Fruit fly (Drosophila melanogaster): Measurements from ENCODE around the gene CG6204.
A peak's percentile ranks its signal among the peaks of the same experiment; 100 is the strongest.

Gene CG6204

dm6 chr3R:24148838-24149237, 44.8 kb upstream of the CG6204 start, which contains the start of gene Slimp (continued):
- TF ChIP-seq Ets65A (GFP tag) = peak; percentile 78
- no peak for TF ChIP-seq CG1602 (GFP tag; optimal IDR thresholded peaks at IDR 0.05)
- no peak for TF ChIP-seq Hr78 (GFP tag; optimal IDR thresholded peaks at IDR 0.05)
- peak; percentile 14 for TF ChIP-seq CG9817 (tag; optimal IDR thresholded peaks at IDR 0.05)
- TF ChIP-seq peb (GFP tag; IDR thresholded peaks at IDR 0.05) = no peak
- no peak for TF ChIP-seq ttk (GFP tag; IDR thresholded peaks at IDR 0.05)
- no peak for TF ChIP-seq CG16815 (GFP tag; optimal IDR thresholded peaks at IDR 0.05)
- TF ChIP-seq Fer2 (tag; optimal IDR thresholded peaks at IDR 0.05) = no peak
- TF ChIP-seq mld (GFP tag; IDR thresholded peaks at IDR 0.05; ENCODE audit: partially characterized antibody) = no peak
- peak; percentile 5 for TF ChIP-seq Xbp1 (GFP tag; optimal IDR thresholded peaks at IDR 0.05)
- TF ChIP-seq CG17359 (tag; optimal IDR thresholded peaks at IDR 0.05) = peak; percentile 2
- TF ChIP-seq CG4360 (GFP tag; IDR thresholded peaks at IDR 0.05) = no peak
- TF ChIP-seq CG2202 (tag; optimal IDR thresholded peaks at IDR 0.05) = no peak
- TF ChIP-seq CG12155 (GFP tag; optimal IDR thresholded peaks at IDR 0.05) = peak; percentile 5
- TF ChIP-seq Mad (GFP tag; optimal IDR thresholded peaks at IDR 0.05) = no peak
- peak in 1 of 3 experiments; percentile 31 for TF ChIP-seq lola (GFP tag; optimal IDR thresholded peaks at IDR 0.05)
- no peak for TF ChIP-seq GATAe (GFP tag; conservative IDR thresholded peaks at IDR 0.05)
- TF ChIP-seq Dip3 (GFP tag; optimal IDR thresholded peaks at IDR 0.05) = no peak
- no peak for TF ChIP-seq Six4 (GFP tag; optimal IDR thresholded peaks at IDR 0.05)
- peak; percentile 82 for TF ChIP-seq sens (GFP tag)
- TF ChIP-seq HLH54F (GFP tag; optimal IDR thresholded peaks at IDR 0.05) = no peak
- TF ChIP-seq Atf3 (GFP tag; optimal IDR thresholded peaks at IDR 0.05) = no peak
- no peak for TF ChIP-seq vfl (GFP tag; optimal IDR thresholded peaks at IDR 0.05)
- TF ChIP-seq CG11723 (GFP tag; optimal IDR thresholded peaks at IDR 0.05) = no peak
- peak; percentile 1 for TF ChIP-seq CG13424 (tag; optimal IDR thresholded peaks at IDR 0.05)
- TF ChIP-seq hkb (optimal IDR thresholded peaks at IDR 0.05) = no peak
- TF ChIP-seq hkb (GFP tag; IDR thresholded peaks at IDR 0.05) = 0 out of 2 replicates have a peak, but pooled peaks have one; percentile 28
- no peak for TF ChIP-seq CG17912 (GFP tag; optimal IDR thresholded peaks at IDR 0.05)
- peak; percentile 52 for TF ChIP-seq CG2120 (GFP tag; optimal IDR thresholded peaks at IDR 0.05)
- no peak for TF ChIP-seq tx (GFP tag; optimal IDR thresholded peaks at IDR 0.05)
- peak; percentile 6 for TF ChIP-seq CG3281 (GFP tag; optimal IDR thresholded peaks at IDR 0.05)
- TF ChIP-seq pfk (GFP tag; optimal IDR thresholded peaks at IDR 0.05) = no peak
- TF ChIP-seq H2.0 (GFP tag; IDR thresholded peaks at IDR 0.05) = no peak
- peak; percentile 1 for TF ChIP-seq tin (GFP tag; optimal IDR thresholded peaks at IDR 0.05)
- TF ChIP-seq CG4730 (GFP tag; IDR thresholded peaks at IDR 0.05) = no peak
- no peak for TF ChIP-seq fd3F (GFP tag; optimal IDR thresholded peaks at IDR 0.05)
- TF ChIP-seq CG12071 (GFP tag; optimal IDR thresholded peaks at IDR 0.05) = no peak
- no peak for TF ChIP-seq tll (GFP tag; optimal IDR thresholded peaks at IDR 0.05)
- TF ChIP-seq zfh2 (GFP tag; optimal IDR thresholded peaks at IDR 0.05) = no peak
- TF ChIP-seq wek (GFP tag; optimal IDR thresholded peaks at IDR 0.05) = peak; percentile 98
- TF ChIP-seq Spps (tag; optimal IDR thresholded peaks at IDR 0.05) = no peak
- TF ChIP-seq CG30403 (GFP tag; optimal IDR thresholded peaks at IDR 0.05) = peak; percentile 26
- no peak for TF ChIP-seq Gug (GFP tag; IDR thresholded peaks at IDR 0.05)
- no peak for TF ChIP-seq Hmx (GFP tag; optimal IDR thresholded peaks at IDR 0.05)
- TF ChIP-seq sug (tag; optimal IDR thresholded peaks at IDR 0.05) = peak; percentile 21
- TF ChIP-seq grau (tag; optimal IDR thresholded peaks at IDR 0.05) = peak; percentile 40
- TF ChIP-seq kni (GFP tag; optimal IDR thresholded peaks at IDR 0.05) = no peak
- peak; percentile 49 for TF ChIP-seq gem (tag; optimal IDR thresholded peaks at IDR 0.05)
- TF ChIP-seq ato (GFP tag; IDR thresholded peaks at IDR 0.05; ENCODE audit: partially characterized antibody) = no peak
- no peak for TF ChIP-seq ac (GFP tag; optimal IDR thresholded peaks at IDR 0.05)
- no peak for TF ChIP-seq ap (GFP tag; IDR thresholded peaks at IDR 0.05)
- TF ChIP-seq sisA (GFP tag; IDR thresholded peaks at IDR 0.05) = no peak; the same call in 1 of the 2 replicates
